Worm (Caenorhabditis elegans) whole organism, L4 larva: ENCODE data around the gene poml-1.

Experiments used
- F10B5.3 ChIP-seq: sonication (generic microtip); optimal IDR thresholded peaks from 2 replicates; lab custom pipeline; 2016; ENCODE audit warnings: mild to moderate bottlenecking, missing genetic modification characterization, missing compliant biosample characterization
- ama-1 ChIP-seq: fragments of 150-350 bp; optimal IDR thresholded peaks from 2 replicates; lab custom pipeline; 2014; ENCODE audit warnings: inconsistent platforms, mixed read lengths
- lin-39 ChIP-seq: fragments of 150-350 bp; optimal IDR thresholded peaks from 2 replicates; lab custom pipeline; 2014; ENCODE audit warnings: missing biosample characterization, missing genetic modification reagents, missing genetic modification characterization
- nhr-77 ChIP-seq: fragments of 150-350 bp; optimal IDR thresholded peaks from 2 replicates; lab custom pipeline; 2014; ENCODE audit warnings: missing biosample characterization, missing genetic modification characterization
- unc-62 ChIP-seq, 3 experiments: fragments of 150-350 bp in 1 of 3; sonication (generic microtip); optimal IDR thresholded peaks in 2 of 3; peaks in 1 of 3; 1 replicate in 1 of 3; 2 replicates in 2 of 3; lab custom pipeline; 2014 to 2017; ENCODE audit warnings: missing biosample characterization in 3 of 3, missing genetic modification characterization in 3 of 3, missing genetic modification reagents in 3 of 3, missing genotype in 1 of 3
- zfp-2 ChIP-seq: sonication (generic microtip); optimal IDR thresholded peaks from 2 replicates; lab custom pipeline; 2016; ENCODE audit warnings: mild to moderate bottlenecking, missing genetic modification characterization, missing compliant biosample characterization
- ztf-7 ChIP-seq: fragments of 150-350 bp; optimal IDR thresholded peaks from 2 replicates; lab custom pipeline; 2014; ENCODE audit warnings: missing biosample characterization, missing genetic modification characterization

ce11 chrX:13770508-13770978 lies 47.8 kb upstream of the poml-1 start, which contains the start of gene nkb-3:
- TF ChIP-seq ama-1 (lab: Kevin White, UChicago) (no peak), lin-39 (tag; lab: Kevin White, UChicago) (no peak), nhr-77 (tag; lab: Kevin White, UChicago) (no peak), F10B5.3 (no peak), unc-62 (GFP tag; optimal IDR thresholded peaks at IDR 0.05 in 1 of 2; lab: Kevin White, UChicago) (no peak), unc-62 (tag; optimal IDR thresholded peaks at IDR 0.05; lab: Kevin White, UChicago) (no peak), ztf-7 (tag; lab: Kevin White, UChicago) (no peak), zfp-2 (tag; lab: Kevin White, UChicago) (no peak)
